Worm (Caenorhabditis elegans) whole organism, midembryonic: ENCODE measurements around the gene K01D12.9.

ENCODE experiments used
- T22C8.4 ChIP-seq: fragments of 200-800 bp; sonication (Bioruptor generic); IDR thresholded peaks from 2 replicates; pipeline ENCODE4 v1.3.6; 2022; ENCODE audit warnings: missing genetic modification characterization, missing compliant biosample characterization
- tab-1 ChIP-seq: fragments of 200-800 bp; sonication (Bioruptor generic); IDR thresholded peaks from 2 replicates; pipeline ENCODE4 v1.3.6; 2022; ENCODE audit warnings: missing genetic modification characterization, missing compliant biosample characterization

- TF ChIP-seq tab-1 (GFP tag; lab: Robert Waterston, UW) (no peak), T22C8.4 (GFP tag; lab: Robert Waterston, UW) (no peak)
Measured at ce11 chrV:12400677-12401236, 3.7 kb downstream of the K01D12.9 start, which contains the start of the genes K01D12.20 and miga-1.
